Worm (Caenorhabditis elegans) whole organism, L1 larva: ENCODE results near the gene cdka-1.

ENCODE experiments used
- C16A3.4 ChIP-seq: fragments of 150-350 bp; optimal IDR thresholded peaks from 2 replicates; lab custom pipeline; 2014; ENCODE audit warnings: missing biosample characterization, missing genetic modification characterization
- alr-1 ChIP-seq: fragments of 200-800 bp; sonication (Bioruptor generic); optimal IDR thresholded peaks from 2 replicates; lab custom pipeline; 2018; ENCODE audit warnings: borderline replicate concordance, mild to moderate bottlenecking, missing genetic modification characterization, missing compliant biosample characterization
- ceh-82 ChIP-seq, 3 experiments: fragments of 150-350 bp in 1 of 3; sonication (generic microtip) in 2 of 3; optimal IDR thresholded peaks; 2 replicates each; lab custom pipeline; 2014 to 2017; ENCODE audit warnings: missing biosample characterization in 3 of 3, missing genetic modification characterization in 3 of 3
- ceh-90 ChIP-seq: sonication (generic microtip); optimal IDR thresholded peaks from 2 replicates; lab custom pipeline; 2016; ENCODE audit warnings: missing genetic modification characterization, missing compliant biosample characterization
- ces-1 ChIP-seq: fragments of 150-350 bp; optimal IDR thresholded peaks from 2 replicates; lab custom pipeline; 2014; ENCODE audit warnings: missing biosample characterization, missing genetic modification reagents, missing genetic modification characterization
- dsc-1 ChIP-seq: sonication (generic microtip); optimal IDR thresholded peaks from 2 replicates; lab custom pipeline; 2016; ENCODE audit warnings: mild to moderate bottlenecking, missing genetic modification characterization, missing compliant biosample characterization
- efl-1 ChIP-seq, 4 experiments: fragments of 150-350 bp; optimal IDR thresholded peaks in 3 of 4; peaks in 1 of 4; 1 replicate in 1 of 4; 2 replicates in 3 of 4; lab custom pipeline; 2014; ENCODE audit warnings: missing biosample characterization in 2 of 4, missing genetic modification characterization in 2 of 4, missing genetic modification reagents in 2 of 4
- efl-3 ChIP-seq: fragments of 200-800 bp; sonication (Bioruptor generic); optimal IDR thresholded peaks from 2 replicates; lab custom pipeline; 2018; ENCODE audit warnings: mild to moderate bottlenecking, missing genetic modification characterization, missing compliant biosample characterization
- elt-3 ChIP-seq, 6 experiments: fragments of 150-350 bp in 1 of 6; sonication (generic microtip); optimal IDR thresholded peaks; 2 replicates each; lab custom pipeline; 2017 to 2018; ENCODE audit warnings: missing biosample characterization in 6 of 6, missing genetic modification characterization in 6 of 6, inconsistent platforms in 1 of 6
- fkh-8 ChIP-seq: sonication (generic microtip); optimal IDR thresholded peaks from 2 replicates; lab custom pipeline; 2016; ENCODE audit warnings: mild to moderate bottlenecking, missing genetic modification characterization, missing compliant biosample characterization
- hlh-4 ChIP-seq: sonication (generic microtip); optimal IDR thresholded peaks from 2 replicates; lab custom pipeline; 2016; ENCODE audit warnings: mild to moderate bottlenecking, missing genetic modification characterization, missing compliant biosample characterization
- hpl-2 ChIP-seq: fragments of 150-350 bp; optimal IDR thresholded peaks from 2 replicates; lab custom pipeline; 2014; ENCODE audit warnings: missing biosample characterization, missing genetic modification reagents, missing genetic modification characterization
- isw-1 ChIP-seq: fragments of 200-800 bp; sonication (Bioruptor generic); IDR thresholded peaks from 2 replicates; pipeline ENCODE4 v1.3.6; 2022; ENCODE audit warnings: missing genetic modification characterization, missing compliant biosample characterization
- lin-14 ChIP-seq: fragments of 200-800 bp; sonication (Bioruptor generic); optimal IDR thresholded peaks from 2 replicates; lab custom pipeline; 2018; ENCODE audit warnings: mild to moderate bottlenecking, missing genetic modification characterization, moderate library complexity, missing compliant biosample characterization
- lsy-2 ChIP-seq, 2 experiments: fragments of 150-350 bp; optimal IDR thresholded peaks; 2 replicates each; lab custom pipeline; 2014; ENCODE audit warnings: missing biosample characterization in 2 of 2, missing genetic modification characterization in 2 of 2
- mab-9 ChIP-seq: fragments of 200-800 bp; sonication (Bioruptor generic); IDR thresholded peaks from 2 replicates; pipeline ENCODE4 v1.3.6; 2022; ENCODE audit warnings: missing genetic modification reagents, missing genetic modification characterization, missing compliant biosample characterization
- mef-2 ChIP-seq: fragments of 150-350 bp; optimal IDR thresholded peaks from 2 replicates; lab custom pipeline; 2014; ENCODE audit warnings: missing biosample characterization, missing genetic modification characterization
- nhr-11 ChIP-seq: fragments of 150-350 bp; optimal IDR thresholded peaks from 2 replicates; lab custom pipeline; 2014; ENCODE audit warnings: missing biosample characterization, missing genetic modification characterization
- nhr-20 ChIP-seq: sonication (generic microtip); optimal IDR thresholded peaks from 2 replicates; lab custom pipeline; 2016; ENCODE audit warnings: mild to moderate bottlenecking, missing genetic modification characterization, missing compliant biosample characterization
- nhr-237 ChIP-seq: fragments of 150-350 bp; optimal IDR thresholded peaks from 2 replicates; lab custom pipeline; 2014; ENCODE audit warnings: missing biosample characterization, missing genetic modification characterization
- nhr-47 ChIP-seq: sonication (generic microtip); optimal IDR thresholded peaks from 2 replicates; lab custom pipeline; 2016; ENCODE audit warnings: mild to moderate bottlenecking, missing genetic modification characterization, moderate library complexity, missing compliant biosample characterization
- nhr-71 ChIP-seq: sonication (generic microtip); optimal IDR thresholded peaks from 2 replicates; lab custom pipeline; 2016; ENCODE audit warnings: mild to moderate bottlenecking, missing genetic modification characterization, moderate library complexity, missing compliant biosample characterization
- nhr-76 ChIP-seq: sonication (generic microtip); optimal IDR thresholded peaks from 2 replicates; lab custom pipeline; 2017; ENCODE audit warnings: missing biosample characterization, missing genetic modification characterization
- nhr-84 ChIP-seq: sonication (generic microtip); optimal IDR thresholded peaks from 2 replicates; lab custom pipeline; 2017; ENCODE audit warnings: missing biosample characterization, missing genetic modification characterization
- pqm-1 ChIP-seq: sonication (generic microtip); optimal IDR thresholded peaks from 3 replicates; lab custom pipeline; 2017; ENCODE audit warnings: missing biosample characterization, missing genetic modification characterization
- skn-1 ChIP-seq: fragments of 150-350 bp; optimal IDR thresholded peaks from 2 replicates; lab custom pipeline; 2014; ENCODE audit warnings: missing biosample characterization, missing genetic modification characterization
- snpc-4 ChIP-seq: fragments of 150-350 bp; optimal IDR thresholded peaks from 2 replicates; lab custom pipeline; 2014; ENCODE audit warnings: missing biosample characterization, missing genetic modification characterization
- snu-23 ChIP-seq: sonication (generic microtip); optimal IDR thresholded peaks from 2 replicates; lab custom pipeline; 2016; ENCODE audit warnings: missing genetic modification characterization, missing compliant biosample characterization
- sptf-1 ChIP-seq: fragments of 150-350 bp; optimal IDR thresholded peaks from 2 replicates; lab custom pipeline; 2014; ENCODE audit warnings: missing biosample characterization, missing genetic modification characterization
- swsn-7 ChIP-seq: sonication (generic microtip); optimal IDR thresholded peaks from 2 replicates; lab custom pipeline; 2016; ENCODE audit warnings: missing genetic modification characterization, missing compliant biosample characterization
- tbx-2 ChIP-seq: sonication (generic microtip); optimal IDR thresholded peaks from 2 replicates; lab custom pipeline; 2016; ENCODE audit warnings: missing genetic modification characterization, missing compliant biosample characterization
- unc-130 ChIP-seq: fragments of 150-350 bp; optimal IDR thresholded peaks from 2 replicates; lab custom pipeline; 2017; ENCODE audit warnings: missing biosample characterization, missing genetic modification characterization, inconsistent platforms
- unc-30 ChIP-seq: sonication (generic microtip); optimal IDR thresholded peaks from 2 replicates; lab custom pipeline; 2017; ENCODE audit warnings: missing biosample characterization, missing genetic modification characterization
- unc-86 ChIP-seq: sonication (generic microtip); optimal IDR thresholded peaks from 2 replicates; lab custom pipeline; 2016; ENCODE audit warnings: missing genetic modification characterization, missing compliant biosample characterization
- xbp-1 ChIP-seq: sonication (generic microtip); optimal IDR thresholded peaks from 2 replicates; lab custom pipeline; 2016; ENCODE audit warnings: missing genetic modification characterization, missing compliant biosample characterization
- zag-1 ChIP-seq: fragments of 150-350 bp; optimal IDR thresholded peaks from 2 replicates; lab custom pipeline; 2014; ENCODE audit warnings: missing biosample characterization, missing genetic modification characterization
- ztf-4 ChIP-seq: fragments of 150-350 bp; optimal IDR thresholded peaks from 2 replicates; lab custom pipeline; 2014; ENCODE audit warnings: missing biosample characterization, missing genetic modification characterization

Gene cdka-1

ce11 chrIII:4656415-4656814 lies 2.2 kb upstream of the cdka-1 start (continued):
- no peak for TF ChIP-seq nhr-84 (tag; lab: Kevin White, UChicago)
- TF ChIP-seq lsy-2 (tag; optimal IDR thresholded peaks at IDR 0.05; lab: Kevin White, UChicago): peak in 1 of 2 experiments; percentile 65
- TF ChIP-seq skn-1 (tag; lab: Kevin White, UChicago): peak; percentile 36
- TF ChIP-seq mab-9 (GFP tag; lab: Robert Waterston, UW): 0 out of 2 replicates have a peak, but pooled peaks have one; percentile 8
- TF ChIP-seq unc-86 (tag; lab: Kevin White, UChicago): peak; percentile 64
- peak; percentile 62 for TF ChIP-seq tbx-2 (tag; lab: Kevin White, UChicago)
- TF ChIP-seq mef-2 (tag; lab: Kevin White, UChicago): no peak
- TF ChIP-seq nhr-71 (tag; lab: Kevin White, UChicago): peak; percentile 62
- TF ChIP-seq efl-1 (optimal IDR thresholded peaks at IDR 0.05; lab: Kevin White, UChicago): peak; percentile 31 to 40
- TF ChIP-seq efl-1 (GFP tag; optimal IDR thresholded peaks at IDR 0.05 in 1 of 2; lab: Kevin White, UChicago): peak in 1 of 2 experiments; percentile 11
- peak; percentile 51 to 67 (median 53) for TF ChIP-seq ceh-82 (tag; optimal IDR thresholded peaks at IDR 0.05; lab: Kevin White, UChicago)
- peak; percentile 67 for TF ChIP-seq nhr-47
- no peak for TF ChIP-seq nhr-76
- TF ChIP-seq zag-1 (tag; lab: Kevin White, UChicago): no peak
- TF ChIP-seq snu-23 (GFP tag; lab: Kevin White, UChicago): peak; percentile 58
- TF ChIP-seq C16A3.4: no peak
- peak; percentile 76 for TF ChIP-seq fkh-8 (tag; lab: Kevin White, UChicago)
- peak; percentile 92 for TF ChIP-seq lin-14 (GFP tag; lab: Kevin White, UChicago)
- no peak for TF ChIP-seq alr-1 (tag; lab: Kevin White, UChicago)

- TF ChIP-seq ces-1 (GFP tag; lab: Kevin White, UChicago) (peak; percentile 40), efl-3 (GFP tag; lab: Kevin White, UChicago) (no peak), hpl-2 (GFP tag; lab: Kevin White, UChicago) (no peak), hlh-4 (tag; lab: Kevin White, UChicago) (no peak), unc-86 (tag; lab: Kevin White, UChicago) (no peak), lin-14 (GFP tag; lab: Kevin White, UChicago) (peak; percentile 47), ceh-90 (no peak), unc-30 (tag; lab: Kevin White, UChicago) (no peak), dsc-1 (tag; lab: Kevin White, UChicago) (no peak), nhr-11 (tag; lab: Kevin White, UChicago) (no peak), isw-1 (GFP tag; lab: Robert Waterston, UW) (no peak), nhr-237 (tag; lab: Kevin White, UChicago) (no peak), nhr-76 (no peak), swsn-7 (tag; lab: Kevin White, UChicago) (no peak)
These were observed 1.2 kb upstream of the cdka-1 start for ce11 chrIII:4657386-4657785.

DNA sequence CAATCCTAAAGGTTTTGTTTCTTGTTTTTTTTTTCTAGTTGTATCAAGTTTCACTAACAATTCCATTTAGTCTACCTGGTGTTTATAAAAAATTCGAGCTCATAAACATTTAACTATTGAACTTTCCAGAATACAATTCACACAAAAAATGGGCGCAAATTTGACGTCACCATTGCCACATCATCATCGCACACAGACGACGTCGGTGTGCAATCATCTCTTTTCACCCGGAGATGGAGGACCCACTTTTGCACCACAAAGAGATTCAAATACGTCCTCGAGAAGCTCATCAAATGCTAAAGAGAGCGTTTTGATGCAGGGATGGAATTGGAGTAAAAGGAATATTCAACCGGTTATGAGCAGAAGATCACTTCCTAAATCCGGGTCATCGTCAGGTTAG lies 832 bp downstream of the cdka-1 start:
- no peak for TF ChIP-seq nhr-11 (tag; lab: Kevin White, UChicago)
- TF ChIP-seq snpc-4 (tag; lab: Kevin White, UChicago): no peak
- no peak for TF ChIP-seq nhr-76
- no peak for TF ChIP-seq nhr-20 (tag; lab: Kevin White, UChicago)
- TF ChIP-seq elt-3 (tag; optimal IDR thresholded peaks at IDR 0.05; lab: Kevin White, UChicago): no peak
- no peak for TF ChIP-seq unc-130 (tag; lab: Kevin White, UChicago)
- TF ChIP-seq, all 84 proteins: peak for 0

- TF ChIP-seq unc-130 (tag; lab: Kevin White, UChicago) (no peak), ztf-4 (tag; lab: Kevin White, UChicago) (no peak), xbp-1 (tag; lab: Kevin White, UChicago) (no peak), sptf-1 (tag; lab: Kevin White, UChicago) (no peak), mab-9 (GFP tag; lab: Robert Waterston, UW) (no peak), snu-23 (GFP tag; lab: Kevin White, UChicago) (no peak), pqm-1 (no peak)
These were observed 6.7 kb downstream of the cdka-1 start, which contains the start of gene T23F11.4 for ce11 chrIII:4665272-4665671. Gene T23F11.4, minus strand, starts transcription at chrIII:4665372.
